Worm (Caenorhabditis elegans) whole organism, midembryonic: ENCODE measurements around the gene K08D8.1.

ENCODE experiments used
- cog-1 ChIP-seq: sonication (generic microtip); optimal IDR thresholded peaks from 2 replicates; lab custom pipeline; 2016; ENCODE audit warnings: missing genetic modification characterization, missing compliant biosample characterization
- flt-1 ChIP-seq: fragments of 200-800 bp; sonication (Bioruptor generic); IDR thresholded peaks from 2 replicates; pipeline ENCODE4 v1.3.6; 2022; ENCODE audit warnings: missing genetic modification characterization, missing compliant biosample characterization
- med-1 ChIP-seq: sonication (generic microtip); optimal IDR thresholded peaks from 2 replicates; lab custom pipeline; 2017; ENCODE audit warnings: missing genetic modification characterization, mild to moderate bottlenecking, missing compliant biosample characterization, antibody characterized with exemption, missing genetic modification reagents; ENCODE audit not compliant: insufficient read depth
- ref-1 ChIP-seq: fragments of 200-800 bp; sonication (Bioruptor generic); conservative IDR thresholded peaks from 2 replicates; pipeline ENCODE4 v1.3.6; 2022; ENCODE audit warnings: missing genetic modification reagents, missing genetic modification characterization, missing compliant biosample characterization
- tab-1 ChIP-seq: fragments of 200-800 bp; sonication (Bioruptor generic); IDR thresholded peaks from 2 replicates; pipeline ENCODE4 v1.3.6; 2022; ENCODE audit warnings: missing genetic modification characterization, missing compliant biosample characterization
- ztf-23 ChIP-seq: fragments of 200-800 bp; sonication (Bioruptor generic); IDR thresholded peaks from 2 replicates; pipeline ENCODE4 v1.3.6; 2022; ENCODE audit warnings: missing genetic modification reagents, missing genetic modification characterization, missing compliant biosample characterization
- ztf-29 ChIP-seq: fragments of 200-800 bp; sonication (Bioruptor generic); IDR thresholded peaks from 2 replicates; pipeline ENCODE4 v1.3.6; 2022; ENCODE audit warnings: missing genetic modification reagents, missing genetic modification characterization, missing compliant biosample characterization

ce11 chrIV:12876558-12876957, 15.7 kb upstream of the K08D8.1 start:
- TF ChIP-seq ref-1 (GFP tag; lab: Robert Waterston, UW) (no peak), tab-1 (GFP tag; lab: Robert Waterston, UW) (no peak), cog-1 (tag; lab: Kevin White, UChicago) (no peak), ztf-23 (no peak), med-1 (GFP tag; lab: Kevin White, UChicago) (no peak), ztf-29 (GFP tag; lab: Robert Waterston, UW) (no peak), flt-1 (GFP tag; lab: Robert Waterston, UW) (no peak)
